Worm (Caenorhabditis elegans): Measurements from ENCODE around the gene chil-27.

- TF ChIP-seq tbx-37 (GFP tag; conservative IDR thresholded peaks at IDR 0.05) (no peak), F13C5.2 (tag; optimal IDR thresholded peaks at IDR 0.05) (no peak)
Measured at ce11 chrII:9493242-9494058, 15.8 kb downstream of the chil-27 start.
